Worm (Caenorhabditis elegans) whole organism, early embryonic: ENCODE measurements around the gene D1046.4.

ENCODE experiments used
- B0310.2 ChIP-seq: sonication (generic microtip); optimal IDR thresholded peaks from 2 replicates; lab custom pipeline; 2016; ENCODE audit warnings: mild to moderate bottlenecking, missing genetic modification characterization, missing compliant biosample characterization
- ama-1 ChIP-seq: fragments of 150-350 bp; optimal IDR thresholded peaks from 2 replicates; lab custom pipeline; 2014
- flt-1 ChIP-seq: fragments of 200-800 bp; sonication (Bioruptor generic); IDR thresholded peaks from 2 replicates; pipeline ENCODE4 v1.3.6; 2022; ENCODE audit warnings: missing genetic modification characterization, missing compliant biosample characterization
- hmbx-1 ChIP-seq: sonication (generic microtip); optimal IDR thresholded peaks from 2 replicates; lab custom pipeline; 2016; ENCODE audit warnings: mild to moderate bottlenecking, missing genetic modification characterization, missing compliant biosample characterization
- hnd-1 ChIP-seq: sonication (generic microtip); optimal IDR thresholded peaks from 2 replicates; lab custom pipeline; 2016; ENCODE audit warnings: missing genetic modification characterization, missing compliant biosample characterization
- scrt-1 ChIP-seq: fragments of 200-800 bp; sonication (Bioruptor generic); IDR thresholded peaks from 2 replicates; pipeline ENCODE4 v1.3.6; 2022; ENCODE audit warnings: missing genetic modification characterization, missing compliant biosample characterization
- sea-1 ChIP-seq: fragments of 200-800 bp; sonication (Bioruptor generic); conservative IDR thresholded peaks from 2 replicates; pipeline ENCODE4 v1.3.6; 2022; ENCODE audit warnings: missing genetic modification characterization, missing compliant biosample characterization
- tra-4 ChIP-seq: sonication (generic microtip); optimal IDR thresholded peaks from 2 replicates; lab custom pipeline; 2017; ENCODE audit warnings: missing genetic modification characterization, missing compliant biosample characterization

- no peak for TF ChIP-seq flt-1 (GFP tag; lab: Robert Waterston, UW)
- TF ChIP-seq sea-1, result no peak
- TF ChIP-seq scrt-1, result no peak
- no peak for TF ChIP-seq B0310.2 (tag; lab: Kevin White, UChicago)
- TF ChIP-seq hnd-1 (tag; lab: Kevin White, UChicago), result no peak
- no peak for TF ChIP-seq ama-1 (lab: Kevin White, UChicago)
- TF ChIP-seq tra-4, result no peak
- TF ChIP-seq hmbx-1 (tag; lab: Kevin White, UChicago), result no peak
Observed at ce11 chrIV:8918790-8919189, 14.9 kb upstream of the D1046.4 start, which contains the start of gene rap-1.
